Fruit fly (Drosophila melanogaster) Kc167 (cell line): ENCODE results near the gene CG10116.

ENCODE experiments used
- Myc ChIP-seq: fragments of >200 bp; optimal IDR thresholded peaks from 2 replicates; lab custom pipeline; 2017; ENCODE audit warnings: missing external identifiers
- Sin3A ChIP-seq: fragments of >200 bp; optimal IDR thresholded peaks from 2 replicates; lab custom pipeline; 2018; ENCODE audit warnings: missing external identifiers
- h ChIP-seq: fragments of >200 bp; optimal IDR thresholded peaks from 3 replicates; lab custom pipeline; 2018; ENCODE audit warnings: missing external identifiers
- insv ChIP-seq: fragments of >200 bp; optimal IDR thresholded peaks from 3 replicates; lab custom pipeline; 2018; ENCODE audit warnings: missing external identifiers
- psq ChIP-seq: fragments of >200 bp; optimal IDR thresholded peaks from 2 replicates; lab custom pipeline; 2017; ENCODE audit warnings: missing external identifiers

DNA sequence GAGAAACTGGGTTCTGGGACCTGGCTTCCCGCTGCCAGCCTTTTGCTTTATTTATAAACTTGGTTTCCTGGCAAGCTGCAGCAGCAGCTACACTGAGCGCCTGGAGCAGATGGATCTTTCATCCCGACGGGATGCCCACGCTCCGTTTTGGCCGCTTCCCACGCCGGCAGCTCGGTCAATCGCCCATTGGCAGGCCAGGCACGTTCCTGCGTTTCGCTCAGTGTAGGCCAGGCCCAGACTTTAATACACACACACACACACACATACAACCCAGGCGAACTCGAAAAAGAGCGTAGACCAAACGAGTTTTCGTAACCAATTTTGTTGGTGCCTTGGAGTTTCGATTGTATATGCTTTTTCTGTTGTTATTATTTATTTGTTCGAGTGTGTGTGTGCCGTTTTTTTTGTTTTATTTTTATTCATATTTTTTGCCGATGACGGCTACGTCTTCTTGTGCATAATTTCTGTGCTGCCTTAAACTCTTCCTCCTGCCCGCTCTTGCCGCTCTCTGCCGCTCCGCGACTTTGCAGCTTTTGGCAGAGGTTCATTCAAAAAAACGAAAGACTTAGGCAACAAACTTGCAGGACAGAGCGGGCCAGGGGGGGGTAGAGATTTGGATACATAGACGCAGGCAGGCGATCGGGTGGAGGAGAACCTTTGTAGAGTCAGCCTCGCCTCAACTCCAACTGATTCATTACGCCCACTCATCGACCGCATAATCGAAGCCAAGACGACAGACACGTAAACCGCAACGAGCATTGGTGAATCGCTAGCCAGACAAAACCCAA lies 43.1 kb upstream of the CG10116 start:
- TF ChIP-seq Sin3A: no peak
- TF ChIP-seq psq: no peak
- no peak for TF ChIP-seq Myc (lab: Kevin White, UChicago)
- TF ChIP-seq insv (lab: Kevin White, UChicago): no peak
- TF ChIP-seq h (lab: Kevin White, UChicago): no peak
